Fruit fly (Drosophila melanogaster) whole organism, adult: ENCODE results near the gene EloA.

ENCODE experiments used
- Crg-1 ChIP-seq: fragments of 200-800 bp; sonication (Bioruptor generic); optimal IDR thresholded peaks from 2 replicates; lab custom pipeline; 2016; ENCODE audit warnings: missing biosample characterization, missing genetic modification characterization
- kay ChIP-seq: fragments of 200-800 bp; sonication (Bioruptor generic); peaks from one replicate; lab custom pipeline; 2016; ENCODE audit warnings: missing biosample characterization, missing genetic modification characterization, borderline replicate concordance

dm6 chr3R:23239051-23239450 lies 12.3 kb upstream of the EloA start:
- no peak for TF ChIP-seq Crg-1
- TF ChIP-seq kay (GFP tag; lab: Kevin White, UChicago) = no peak
